Worm (Caenorhabditis elegans) whole organism, L3 larva: Measurements from ENCODE around the gene T13C2.7.

Experiments
- ama-1 ChIP-seq: fragments of 150-350 bp; optimal IDR thresholded peaks from 2 replicates; lab custom pipeline; 2018
- ceh-16 ChIP-seq: sonication (generic microtip); optimal IDR thresholded peaks from 2 replicates; lab custom pipeline; 2017; ENCODE audit warnings: missing biosample characterization, missing genetic modification characterization
- daf-12 ChIP-seq: fragments of 150-350 bp; optimal IDR thresholded peaks from 2 replicates; lab custom pipeline; 2014; ENCODE audit warnings: missing biosample characterization, missing genetic modification reagents, missing genetic modification characterization
- egl-5 ChIP-seq: fragments of 150-350 bp; optimal IDR thresholded peaks from 2 replicates; lab custom pipeline; 2017; ENCODE audit warnings: missing biosample characterization, missing genetic modification reagents, missing genetic modification characterization, inconsistent platforms
- fos-1 ChIP-seq: fragments of 150-350 bp; optimal IDR thresholded peaks from 2 replicates; lab custom pipeline; 2014; ENCODE audit warnings: missing biosample characterization, missing genetic modification characterization
- nfya-1 ChIP-seq: sonication (generic microtip); optimal IDR thresholded peaks from 2 replicates; lab custom pipeline; 2017; ENCODE audit warnings: missing genetic modification characterization, mild to moderate bottlenecking, missing compliant biosample characterization, antibody characterized with exemption, moderate library complexity; ENCODE audit not compliant: insufficient read depth
- nhr-25 ChIP-seq: sonication (generic microtip); optimal IDR thresholded peaks from 2 replicates; lab custom pipeline; 2017; ENCODE audit warnings: missing biosample characterization, missing genetic modification characterization
- nhr-28 ChIP-seq: fragments of 150-350 bp; optimal IDR thresholded peaks from 2 replicates; lab custom pipeline; 2014; ENCODE audit warnings: missing biosample characterization, missing genetic modification characterization
- nhr-76 ChIP-seq: fragments of 150-350 bp; sonication (generic microtip); optimal IDR thresholded peaks from 5 replicates; lab custom pipeline; 2014; ENCODE audit warnings: missing biosample characterization, missing genetic modification characterization
- pha-4 ChIP-seq: fragments of 150-350 bp; optimal IDR thresholded peaks from 2 replicates; lab custom pipeline; 2014; ENCODE audit warnings: missing biosample characterization, missing genetic modification reagents, missing genetic modification characterization

ce11 chrII:6764734-6765133, 14.5 kb upstream of the T13C2.7 start, which contains the start of gene nlp-50:
- TF ChIP-seq daf-12 (tag; lab: Kevin White, UChicago) = no peak
- TF ChIP-seq nfya-1 = no peak
- no peak for TF ChIP-seq fos-1 (tag; lab: Kevin White, UChicago)
- no peak for TF ChIP-seq nhr-28 (tag; lab: Kevin White, UChicago)
- no peak for TF ChIP-seq egl-5 (tag; lab: Kevin White, UChicago)
- no peak for TF ChIP-seq ceh-16 (tag; lab: Kevin White, UChicago)
- no peak for TF ChIP-seq nhr-25
- no peak for TF ChIP-seq ama-1 (lab: Kevin White, UChicago)
- TF ChIP-seq nhr-76 (tag; lab: Kevin White, UChicago) = no peak
- no peak for TF ChIP-seq pha-4
